Fruit fly (Drosophila melanogaster) whole organism, embryonic: ENCODE data around the gene Ankle2.

Experiments used
- Ada2b ChIP-seq: fragments of 200-800 bp; sonication (Bioruptor generic); IDR thresholded peaks from 2 replicates; pipeline ENCODE4 v1.3.6; 2022; ENCODE audit warnings: missing biosample characterization, missing genetic modification characterization
- Asciz ChIP-seq: fragments of 200-800 bp; sonication (Bioruptor generic); optimal IDR thresholded peaks from 2 replicates; lab custom pipeline; 2017; ENCODE audit warnings: missing biosample characterization, mild to moderate bottlenecking, missing genetic modification characterization, missing genetic modification reagents
- BEAF-32 ChIP-seq: fragments of 200-800 bp; sonication (Bioruptor generic); optimal IDR thresholded peaks from 3 replicates; lab custom pipeline; 2017; ENCODE audit warnings: missing biosample characterization, missing genetic modification characterization, mild to moderate bottlenecking, moderate library complexity, missing genetic modification reagents
- BtbVII ChIP-seq: fragments of 200-800 bp; sonication (Bioruptor generic); optimal IDR thresholded peaks from 3 replicates; lab custom pipeline; 2017; ENCODE audit warnings: missing biosample characterization, mild to moderate bottlenecking, missing genetic modification characterization
- CG10959 ChIP-seq: fragments of 200-800 bp; sonication (Bioruptor generic); IDR thresholded peaks from 2 replicates; pipeline ENCODE4 v1.3.6; 2022; ENCODE audit warnings: missing biosample characterization, missing genetic modification characterization
- CG11247 ChIP-seq: fragments of 200-800 bp; sonication (Bioruptor generic); IDR thresholded peaks from 2 replicates; pipeline ENCODE4 v1.3.6; 2022; ENCODE audit warnings: missing biosample characterization, missing genetic modification characterization
- CG11456 ChIP-seq: fragments of 200-800 bp; sonication (Bioruptor generic); IDR thresholded peaks from 3 replicates; pipeline ENCODE4 v1.3.6; 2022; ENCODE audit warnings: missing biosample characterization, missing genetic modification characterization
- CG12219 ChIP-seq: fragments of 200-800 bp; sonication (Bioruptor generic); optimal IDR thresholded peaks from 3 replicates; lab custom pipeline; 2018; ENCODE audit warnings: missing biosample characterization, mild to moderate bottlenecking, missing genetic modification characterization
- CG13624 ChIP-seq: fragments of 200-800 bp; sonication (Bioruptor generic); optimal IDR thresholded peaks from 2 replicates; lab custom pipeline; 2016; ENCODE audit warnings: missing biosample characterization, missing genetic modification characterization
- CG14710 ChIP-seq: fragments of 200-800 bp; sonication (Bioruptor generic); optimal IDR thresholded peaks from 3 replicates; lab custom pipeline; 2019; ENCODE audit warnings: missing biosample characterization, mild to moderate bottlenecking, missing genetic modification characterization, moderate library complexity
- CG2120 ChIP-seq: fragments of 200-800 bp; sonication (Bioruptor generic); optimal IDR thresholded peaks from 3 replicates; lab custom pipeline; 2016; ENCODE audit warnings: missing biosample characterization, missing genetic modification characterization
- CG2712 ChIP-seq: fragments of 200-800 bp; optimal IDR thresholded peaks from 3 replicates; lab custom pipeline; 2019; ENCODE audit warnings: missing biosample characterization, mild to moderate bottlenecking, missing genetic modification characterization, moderate library complexity
- CG2875 ChIP-seq: fragments of 200-800 bp; sonication (Bioruptor generic); optimal IDR thresholded peaks from 2 replicates; lab custom pipeline; 2017; ENCODE audit warnings: missing biosample characterization, mild to moderate bottlenecking, missing genetic modification characterization, missing genetic modification reagents
- CG30403 ChIP-seq: fragments of 200-800 bp; sonication (Bioruptor generic); optimal IDR thresholded peaks from 3 replicates; lab custom pipeline; 2016; ENCODE audit warnings: missing biosample characterization, missing genetic modification characterization
- CG3407 ChIP-seq: fragments of 200-800 bp; sonication (Bioruptor generic); optimal IDR thresholded peaks from 2 replicates; lab custom pipeline; 2018; ENCODE audit warnings: missing biosample characterization, mild to moderate bottlenecking, missing genetic modification characterization
- CG34422 ChIP-seq: fragments of 200-800 bp; sonication (Bioruptor generic); IDR thresholded peaks from 3 replicates; pipeline ENCODE4 v1.3.6; 2022; ENCODE audit warnings: missing biosample characterization, missing genetic modification characterization
- CG7556 ChIP-seq: fragments of 200-800 bp; sonication (Bioruptor generic); optimal IDR thresholded peaks from 2 replicates; lab custom pipeline; 2017; ENCODE audit warnings: missing biosample characterization, mild to moderate bottlenecking, missing genetic modification characterization
- CG7786 ChIP-seq: fragments of 200-800 bp; sonication (Bioruptor generic); optimal IDR thresholded peaks from 2 replicates; lab custom pipeline; 2016; ENCODE audit warnings: missing biosample characterization, missing genetic modification characterization
- CG9215 ChIP-seq: fragments of 200-800 bp; sonication (Bioruptor generic); IDR thresholded peaks from 2 replicates; pipeline ENCODE4 v1.3.6; 2022; ENCODE audit warnings: missing biosample characterization, missing genetic modification characterization
- D ChIP-seq, 2 experiments: fragments of 200-800 bp in 1 of 2; fragments of >200 bp in 1 of 2; sonication (Bioruptor generic) in 1 of 2; optimal IDR thresholded peaks; 2 replicates in 1 of 2; 3 replicates in 1 of 2; lab custom pipeline; 2017; ENCODE audit warnings: mild to moderate bottlenecking in 1 of 2, missing biosample characterization in 1 of 2, missing genetic modification characterization in 1 of 2, missing genetic modification reagents in 1 of 2
- Doc3 ChIP-seq: fragments of 200-800 bp; sonication (Bioruptor generic); IDR thresholded peaks from 3 replicates; pipeline ENCODE4 v1.3.6; 2022; ENCODE audit warnings: missing biosample characterization, missing genetic modification characterization; ENCODE audit not compliant: partially characterized antibody
- Dp ChIP-seq: fragments of 200-800 bp; sonication (Bioruptor generic); optimal IDR thresholded peaks from 2 replicates; lab custom pipeline; 2018; ENCODE audit warnings: missing biosample characterization, mild to moderate bottlenecking, missing genetic modification characterization, moderate library complexity
- Fer3 ChIP-seq: fragments of 200-800 bp; sonication (Bioruptor generic); optimal IDR thresholded peaks from 2 replicates; lab custom pipeline; 2018; ENCODE audit warnings: missing biosample characterization, mild to moderate bottlenecking, missing genetic modification characterization, moderate library complexity
- H15 ChIP-seq: fragments of 200-800 bp; sonication (Bioruptor generic); IDR thresholded peaks from 3 replicates; pipeline ENCODE4 v1.3.6; 2022; ENCODE audit warnings: missing biosample characterization, missing genetic modification characterization
- HLH3B ChIP-seq: fragments of 200-800 bp; sonication (Bioruptor generic); IDR thresholded peaks from 2 replicates; pipeline ENCODE4 v1.3.6; 2022; ENCODE audit warnings: missing biosample characterization, missing genetic modification characterization
- Hr51 ChIP-seq, 2 experiments: fragments of 200-800 bp; sonication (Bioruptor generic); optimal IDR thresholded peaks; 2 replicates in 1 of 2; 3 replicates in 1 of 2; lab custom pipeline; 2016 to 2018; ENCODE audit warnings: missing biosample characterization in 2 of 2, missing genetic modification characterization in 2 of 2, mild to moderate bottlenecking in 1 of 2, moderate library complexity in 1 of 2
- NC2α ChIP-seq: fragments of 200-800 bp; sonication (Bioruptor generic); optimal IDR thresholded peaks from 2 replicates; lab custom pipeline; 2016; ENCODE audit warnings: missing biosample characterization, missing genetic modification characterization
- Oaz ChIP-seq: fragments of 200-800 bp; sonication (Bioruptor generic); IDR thresholded peaks from 2 replicates; pipeline ENCODE4 v1.3.6; 2022; ENCODE audit warnings: missing biosample characterization, missing genetic modification characterization
- Taf1 ChIP-seq: fragments of 200-800 bp; sonication (Bioruptor generic); IDR thresholded peaks from 2 replicates; pipeline ENCODE4 v1.3.6; 2022; ENCODE audit warnings: missing biosample characterization, missing genetic modification characterization
- Tbp ChIP-seq: fragments of >200 bp; optimal IDR thresholded peaks from 2 replicates; lab custom pipeline; 2018; ENCODE audit warnings: missing biosample characterization, missing genetic modification characterization
- Usf ChIP-seq: fragments of 200-800 bp; sonication (Bioruptor generic); optimal IDR thresholded peaks from 2 replicates; lab custom pipeline; 2017; ENCODE audit warnings: missing genotype, missing biosample characterization, missing genetic modification characterization
- YL-1 ChIP-seq: fragments of 200-800 bp; sonication (Bioruptor generic); optimal IDR thresholded peaks from 3 replicates; lab custom pipeline; 2017; ENCODE audit warnings: missing biosample characterization, mild to moderate bottlenecking, missing genetic modification characterization
- abd-A ChIP-seq: fragments of 200-800 bp; sonication (Bioruptor generic); optimal IDR thresholded peaks from 3 replicates; lab custom pipeline; 2019; ENCODE audit warnings: missing biosample characterization, mild to moderate bottlenecking, missing genetic modification characterization, moderate library complexity
- corto ChIP-seq: fragments of 200-800 bp; sonication (Bioruptor generic); optimal IDR thresholded peaks from 2 replicates; lab custom pipeline; 2016; ENCODE audit warnings: missing biosample characterization, mild to moderate bottlenecking, missing genetic modification characterization, moderate library complexity
- da ChIP-seq: fragments of 200-800 bp; sonication (Bioruptor generic); optimal IDR thresholded peaks from 2 replicates; lab custom pipeline; 2016; ENCODE audit warnings: missing biosample characterization, missing genetic modification characterization
- danr ChIP-seq: fragments of 200-800 bp; sonication (Bioruptor generic); IDR thresholded peaks from 2 replicates; pipeline ENCODE4 v1.3.6; 2022; ENCODE audit warnings: missing biosample characterization, missing genetic modification characterization
- disco-r ChIP-seq: fragments of 200-800 bp; sonication (Bioruptor generic); optimal IDR thresholded peaks from 2 replicates; lab custom pipeline; 2016; ENCODE audit warnings: missing biosample characterization, missing genetic modification characterization
- dmrt99B ChIP-seq: fragments of 200-800 bp; sonication (Bioruptor generic); optimal IDR thresholded peaks from 2 replicates; lab custom pipeline; 2018; ENCODE audit warnings: missing biosample characterization, mild to moderate bottlenecking, missing genetic modification characterization, moderate library complexity
- h ChIP-seq: fragments of >200 bp; optimal IDR thresholded peaks from 2 replicates; lab custom pipeline; 2017
- kay ChIP-seq: fragments of 200-800 bp; sonication (Bioruptor generic); optimal IDR thresholded peaks from 2 replicates; lab custom pipeline; 2016; ENCODE audit warnings: missing biosample characterization, missing genetic modification characterization
- lab ChIP-seq: fragments of 200-800 bp; sonication (Bioruptor generic); optimal IDR thresholded peaks from 3 replicates; lab custom pipeline; 2017; ENCODE audit warnings: missing biosample characterization, missing genetic modification characterization, mild to moderate bottlenecking, moderate library complexity, missing genetic modification reagents
- nmo ChIP-seq: fragments of 200-800 bp; sonication (Bioruptor generic); optimal IDR thresholded peaks from 2 replicates; lab custom pipeline; 2018; ENCODE audit warnings: missing biosample characterization, mild to moderate bottlenecking, missing genetic modification characterization, moderate library complexity
- pfk ChIP-seq: fragments of 200-800 bp; sonication (Bioruptor generic); optimal IDR thresholded peaks from 2 replicates; lab custom pipeline; 2018; ENCODE audit warnings: missing biosample characterization, mild to moderate bottlenecking, missing genetic modification characterization, moderate library complexity
- scrt ChIP-seq: fragments of 200-800 bp; sonication (Bioruptor generic); optimal IDR thresholded peaks from 2 replicates; lab custom pipeline; 2018; ENCODE audit warnings: missing biosample characterization, mild to moderate bottlenecking, missing genetic modification characterization, moderate library complexity
- seq ChIP-seq: fragments of 200-800 bp; sonication (Bioruptor generic); IDR thresholded peaks from 2 replicates; pipeline ENCODE4 v1.3.6; 2022; ENCODE audit warnings: missing biosample characterization, missing genetic modification characterization
- slp2 ChIP-seq: fragments of 200-800 bp; sonication (Bioruptor generic); optimal IDR thresholded peaks from 2 replicates; lab custom pipeline; 2016; ENCODE audit warnings: missing biosample characterization, missing genetic modification characterization
- sna ChIP-seq: fragments of 200-800 bp; sonication (Bioruptor generic); IDR thresholded peaks from 2 replicates; pipeline ENCODE4 v1.3.6; 2022; ENCODE audit warnings: missing biosample characterization, missing genetic modification characterization; ENCODE audit not compliant: partially characterized antibody
- tup ChIP-seq: fragments of 200-800 bp; sonication (Bioruptor generic); optimal IDR thresholded peaks from 2 replicates; lab custom pipeline; 2016; ENCODE audit warnings: missing biosample characterization, mild to moderate bottlenecking, missing genetic modification characterization, moderate library complexity
- vnd ChIP-seq: fragments of 200-800 bp; sonication (Bioruptor generic); IDR thresholded peaks from 3 replicates; pipeline ENCODE4 v1.3.6; 2022; ENCODE audit warnings: missing biosample characterization, missing genetic modification characterization; ENCODE audit not compliant: partially characterized antibody
- wor ChIP-seq: fragments of 200-800 bp; sonication (Bioruptor generic); IDR thresholded peaks from 2 replicates; pipeline ENCODE4 v1.3.6; 2022; ENCODE audit warnings: missing biosample characterization, missing genetic modification characterization

Gene Ankle2

dm6 chrX:17579782-17580451 is 888 bp upstream of the Ankle2 start, which contains the start of gene CG12991 (continued):
- no peak for TF ChIP-seq dmrt99B (tag; lab: Kevin White, UChicago)
- TF ChIP-seq CG34422 (GFP tag; lab: Robert Waterston, UW), result peak; percentile 29; the same call in 1 of the 3 replicates
- no peak for TF ChIP-seq D (optimal IDR thresholded peaks at IDR 0.05; lab: Kevin White, UChicago)
- TF ChIP-seq D (GFP tag; optimal IDR thresholded peaks at IDR 0.05; lab: Kevin White, UChicago), result no peak
- no peak for TF ChIP-seq slp2
- no peak for TF ChIP-seq CG7786 (GFP tag; lab: Kevin White, UChicago)
- TF ChIP-seq CG11456 (GFP tag; lab: Robert Waterston, UW), result no peak
- TF ChIP-seq NC2α (GFP tag; lab: Kevin White, UChicago), result no peak
- no peak for TF ChIP-seq CG14710 (tag; lab: Kevin White, UChicago)
- no peak for TF ChIP-seq nmo (GFP tag; lab: Kevin White, UChicago)
- no peak for TF ChIP-seq CG11247 (GFP tag; lab: Robert Waterston, UW)
- TF ChIP-seq lab (GFP tag; lab: Kevin White, UChicago), result peak; percentile 37
- TF ChIP-seq H15 (GFP tag; lab: Robert Waterston, UW), result no peak
- no peak for TF ChIP-seq wor
- TF ChIP-seq kay (GFP tag; lab: Kevin White, UChicago), result no peak
- TF ChIP-seq pfk, result no peak
- TF ChIP-seq CG12219, result peak; percentile 8
- TF ChIP-seq CG2875 (GFP tag; lab: Kevin White, UChicago), result no peak
- no peak for TF ChIP-seq sna
- peak; percentile 24 for TF ChIP-seq CG2120
- no peak for TF ChIP-seq danr (GFP tag; lab: Robert Waterston, UW)
- TF ChIP-seq CG7556, result no peak
- no peak for TF ChIP-seq CG9215
- no peak for TF ChIP-seq Ada2b
- TF ChIP-seq BEAF-32, result no peak
- no peak for TF ChIP-seq h (lab: Kevin White, UChicago)
- TF ChIP-seq tup, result no peak
- no peak for TF ChIP-seq seq (GFP tag; lab: Robert Waterston, UW)
- TF ChIP-seq YL-1 (GFP tag; lab: Kevin White, UChicago), result no peak
- TF ChIP-seq vnd (GFP tag; lab: Robert Waterston, UW), result no peak
- peak; percentile 20; the same call in 1 of the 2 replicates for TF ChIP-seq HLH3B
- no peak for TF ChIP-seq Usf (GFP tag; lab: Kevin White, UChicago)
- no peak for TF ChIP-seq abd-A (tag; lab: Kevin White, UChicago)
- TF ChIP-seq Oaz (GFP tag; lab: Robert Waterston, UW), result no peak
- TF ChIP-seq Taf1, result no peak
- TF ChIP-seq CG2712 (tag; lab: Kevin White, UChicago), result no peak
- no peak for TF ChIP-seq Tbp (GFP tag; lab: Kevin White, UChicago)
- no peak for TF ChIP-seq CG3407
- no peak for TF ChIP-seq Dp
- TF ChIP-seq Fer3, result peak; percentile 30
- TF ChIP-seq scrt (GFP tag; lab: Kevin White, UChicago), result peak; percentile 15
- TF ChIP-seq CG13624 (GFP tag; lab: Kevin White, UChicago), result no peak
- TF ChIP-seq CG10959, result no peak
- no peak for TF ChIP-seq da (GFP tag; lab: Kevin White, UChicago)
- peak in 1 of 2 experiments; percentile 29 for TF ChIP-seq Hr51 (GFP tag; optimal IDR thresholded peaks at IDR 0.05; lab: Kevin White, UChicago)
- TF ChIP-seq Doc3 (GFP tag; lab: Robert Waterston, UW), result no peak
- TF ChIP-seq Asciz, result no peak
- no peak for TF ChIP-seq corto (GFP tag; lab: Kevin White, UChicago)
- no peak for TF ChIP-seq disco-r (GFP tag; lab: Kevin White, UChicago)
- TF ChIP-seq BtbVII (GFP tag; lab: Kevin White, UChicago), result no peak
- TF ChIP-seq CG30403 (GFP tag; lab: Kevin White, UChicago), result no peak
